Worm (Caenorhabditis elegans) whole organism, late embryonic: ENCODE results near the gene phyh-1.

Experiments used
- C08G9.2 ChIP-seq: sonication (generic microtip); optimal IDR thresholded peaks from 2 replicates; lab custom pipeline; 2016; ENCODE audit warnings: mild to moderate bottlenecking, missing genetic modification characterization, moderate library complexity, missing compliant biosample characterization
- F13H6.1 ChIP-seq: sonication (generic microtip); optimal IDR thresholded peaks from 2 replicates; lab custom pipeline; 2016; ENCODE audit warnings: missing genetic modification characterization, missing compliant biosample characterization
- K02D7.2 ChIP-seq: sonication (generic microtip); optimal IDR thresholded peaks from 2 replicates; lab custom pipeline; 2017; ENCODE audit warnings: mild to moderate bottlenecking, missing genetic modification characterization, missing compliant biosample characterization
- K09A11.1 ChIP-seq: sonication (generic microtip); optimal IDR thresholded peaks from 2 replicates; lab custom pipeline; 2017; ENCODE audit warnings: antibody characterized with exemption, mild to moderate bottlenecking, missing genetic modification characterization, missing compliant biosample characterization; ENCODE audit not compliant: insufficient read depth
- Y22D7AL.16 ChIP-seq: sonication (generic microtip); optimal IDR thresholded peaks from 2 replicates; lab custom pipeline; 2016; ENCODE audit warnings: missing genetic modification characterization, missing compliant biosample characterization
- ceh-18 ChIP-seq: sonication (generic microtip); optimal IDR thresholded peaks from 2 replicates; lab custom pipeline; 2016; ENCODE audit warnings: missing genetic modification characterization, missing compliant biosample characterization
- ceh-2 ChIP-seq: sonication (generic microtip); optimal IDR thresholded peaks from 2 replicates; lab custom pipeline; 2016; ENCODE audit warnings: missing genotype, missing genetic modification characterization, missing compliant biosample characterization
- ceh-22 ChIP-seq: sonication (generic microtip); optimal IDR thresholded peaks from 2 replicates; lab custom pipeline; 2017; ENCODE audit warnings: missing biosample characterization, missing genetic modification characterization
- ceh-24 ChIP-seq: sonication (generic microtip); optimal IDR thresholded peaks from 2 replicates; lab custom pipeline; 2016; ENCODE audit warnings: mild to moderate bottlenecking, missing genetic modification characterization, missing compliant biosample characterization
- ceh-30 ChIP-seq: fragments of 150-350 bp; optimal IDR thresholded peaks from 2 replicates; lab custom pipeline; 2014; ENCODE audit warnings: missing biosample characterization, missing genetic modification characterization
- ceh-31 ChIP-seq: sonication (generic microtip); optimal IDR thresholded peaks from 2 replicates; lab custom pipeline; 2016; ENCODE audit warnings: missing genetic modification characterization, missing compliant biosample characterization
- ceh-34 ChIP-seq: sonication (generic microtip); optimal IDR thresholded peaks from 2 replicates; lab custom pipeline; 2016; ENCODE audit warnings: mild to moderate bottlenecking, missing genetic modification characterization, missing compliant biosample characterization
- ceh-9 ChIP-seq: sonication (generic microtip); optimal IDR thresholded peaks from 2 replicates; lab custom pipeline; 2016; ENCODE audit warnings: mild to moderate bottlenecking, missing genetic modification characterization, inconsistent platforms, missing compliant biosample characterization
- che-1 ChIP-seq: sonication (generic microtip); optimal IDR thresholded peaks from 2 replicates; lab custom pipeline; 2016; ENCODE audit warnings: mild to moderate bottlenecking, missing genetic modification characterization, missing compliant biosample characterization
- dmd-4 ChIP-seq: sonication (generic microtip); optimal IDR thresholded peaks from 2 replicates; lab custom pipeline; 2016; ENCODE audit warnings: borderline replicate concordance, missing genetic modification characterization, missing compliant biosample characterization
- dve-1 ChIP-seq: sonication (generic microtip); optimal IDR thresholded peaks from 2 replicates; lab custom pipeline; 2017; ENCODE audit warnings: antibody characterized with exemption, mild to moderate bottlenecking, missing genetic modification characterization, missing compliant biosample characterization
- elt-2 ChIP-seq: sonication (generic microtip); optimal IDR thresholded peaks from 2 replicates; lab custom pipeline; 2016; ENCODE audit warnings: missing genetic modification reagents, missing genetic modification characterization, missing compliant biosample characterization
- ets-4 ChIP-seq: sonication (generic microtip); optimal IDR thresholded peaks from 2 replicates; lab custom pipeline; 2016; ENCODE audit warnings: missing genetic modification characterization, missing compliant biosample characterization
- eyg-1 ChIP-seq: sonication (generic microtip); optimal IDR thresholded peaks from 2 replicates; lab custom pipeline; 2016; ENCODE audit warnings: missing genotype, missing genetic modification characterization, missing compliant biosample characterization
- fax-1 ChIP-seq: sonication (generic microtip); optimal IDR thresholded peaks from 2 replicates; lab custom pipeline; 2016; ENCODE audit warnings: missing genotype, missing genetic modification characterization, missing compliant biosample characterization
- fkh-10 ChIP-seq: fragments of 150-350 bp; optimal IDR thresholded peaks from 2 replicates; lab custom pipeline; 2014; ENCODE audit warnings: missing biosample characterization, missing genetic modification reagents, missing genetic modification characterization
- fkh-6 ChIP-seq: sonication (generic microtip); optimal IDR thresholded peaks from 2 replicates; lab custom pipeline; 2016; ENCODE audit warnings: missing genetic modification characterization, missing compliant biosample characterization
- gmeb-2 ChIP-seq: sonication (generic microtip); optimal IDR thresholded peaks from 2 replicates; lab custom pipeline; 2016; ENCODE audit warnings: missing genetic modification characterization, inconsistent platforms, missing compliant biosample characterization
- hlh-13 ChIP-seq: fragments of 200-800 bp; sonication (Bioruptor generic); optimal IDR thresholded peaks from 2 replicates; lab custom pipeline; 2018; ENCODE audit warnings: mild to moderate bottlenecking, missing genetic modification characterization, missing compliant biosample characterization
- hlh-30 ChIP-seq: sonication (generic microtip); optimal IDR thresholded peaks from 2 replicates; lab custom pipeline; 2017; ENCODE audit warnings: antibody characterized with exemption, missing genetic modification characterization, missing compliant biosample characterization; ENCODE audit not compliant: insufficient read depth
- hlh-8 ChIP-seq: sonication (generic microtip); optimal IDR thresholded peaks from 2 replicates; lab custom pipeline; 2016; ENCODE audit warnings: missing genotype, missing genetic modification characterization, missing compliant biosample characterization
- lim-6 ChIP-seq: sonication (generic microtip); optimal IDR thresholded peaks from 2 replicates; lab custom pipeline; 2016; ENCODE audit warnings: missing genetic modification characterization, missing compliant biosample characterization
- madf-2 ChIP-seq: sonication (generic microtip); optimal IDR thresholded peaks from 2 replicates; lab custom pipeline; 2017; ENCODE audit warnings: missing genetic modification characterization, missing compliant biosample characterization
- nfya-1 ChIP-seq: sonication (generic microtip); optimal IDR thresholded peaks from 2 replicates; lab custom pipeline; 2017; ENCODE audit warnings: missing genetic modification characterization, mild to moderate bottlenecking, missing compliant biosample characterization, antibody characterized with exemption, moderate library complexity
- nhr-232 ChIP-seq: sonication (generic microtip); optimal IDR thresholded peaks from 2 replicates; lab custom pipeline; 2016; ENCODE audit warnings: missing genetic modification characterization, missing compliant biosample characterization
- odd-2 ChIP-seq: sonication (generic microtip); optimal IDR thresholded peaks from 2 replicates; lab custom pipeline; 2017; ENCODE audit warnings: antibody characterized with exemption, mild to moderate bottlenecking, missing genetic modification characterization, missing compliant biosample characterization
- pag-3 ChIP-seq: sonication (generic microtip); optimal IDR thresholded peaks from 2 replicates; lab custom pipeline; 2016; ENCODE audit warnings: missing compliant biosample characterization, missing genetic modification characterization, borderline replicate concordance
- pat-9 ChIP-seq: fragments of 200-800 bp; sonication (Bioruptor generic); optimal IDR thresholded peaks from 2 replicates; lab custom pipeline; 2018; ENCODE audit warnings: mild to moderate bottlenecking, missing genetic modification characterization, moderate library complexity, missing compliant biosample characterization
- pax-1 ChIP-seq: fragments of 150-350 bp; optimal IDR thresholded peaks from 2 replicates; lab custom pipeline; 2014; ENCODE audit warnings: missing biosample characterization, missing genetic modification characterization
- pha-4 ChIP-seq: fragments of 150-350 bp; optimal IDR thresholded peaks from 2 replicates; lab custom pipeline; 2018; ENCODE audit warnings: missing biosample characterization, missing genetic modification reagents, missing genetic modification characterization
- pros-1 ChIP-seq: fragments of 150-350 bp; optimal IDR thresholded peaks from 2 replicates; lab custom pipeline; 2014; ENCODE audit warnings: missing biosample characterization, missing genetic modification reagents, missing genetic modification characterization
- ref-2 ChIP-seq: sonication (generic microtip); optimal IDR thresholded peaks from 2 replicates; lab custom pipeline; 2016; ENCODE audit warnings: missing genetic modification characterization, missing compliant biosample characterization
- rnt-1 ChIP-seq: sonication (generic microtip); optimal IDR thresholded peaks from 2 replicates; lab custom pipeline; 2016; ENCODE audit warnings: missing genetic modification characterization, missing compliant biosample characterization
- sox-4 ChIP-seq: sonication (generic microtip); optimal IDR thresholded peaks from 2 replicates; lab custom pipeline; 2017; ENCODE audit warnings: mild to moderate bottlenecking, missing genetic modification characterization, inconsistent platforms, missing compliant biosample characterization
- syd-9 ChIP-seq: sonication (generic microtip); optimal IDR thresholded peaks from 2 replicates; lab custom pipeline; 2016; ENCODE audit warnings: mild to moderate bottlenecking, missing genetic modification characterization, moderate library complexity, missing compliant biosample characterization
- tbx-7 ChIP-seq: sonication (generic microtip); optimal IDR thresholded peaks from 2 replicates; lab custom pipeline; 2016; ENCODE audit warnings: missing genotype, missing genetic modification characterization, missing compliant biosample characterization
- ttx-3 ChIP-seq: sonication (generic microtip); optimal IDR thresholded peaks from 2 replicates; lab custom pipeline; 2016; ENCODE audit warnings: missing genetic modification reagents, missing genetic modification characterization, missing compliant biosample characterization
- unc-3 ChIP-seq, 2 experiments: fragments of 200-800 bp in 1 of 2; sonication (Bioruptor generic) in 1 of 2; sonication (generic microtip) in 1 of 2; conservative IDR thresholded peaks in 1 of 2; optimal IDR thresholded peaks in 1 of 2; 2 replicates each; pipeline versions ENCODE4 v1.3.6 to Lab custom; 2016 to 2022; ENCODE audit warnings: missing compliant biosample characterization in 2 of 2, missing genetic modification characterization in 2 of 2, missing genetic modification reagents in 1 of 2
- unc-42 ChIP-seq: sonication (generic microtip); optimal IDR thresholded peaks from 2 replicates; lab custom pipeline; 2016; ENCODE audit warnings: missing genotype, missing genetic modification characterization, missing compliant biosample characterization
- unc-55 ChIP-seq: sonication (generic microtip); optimal IDR thresholded peaks from 2 replicates; lab custom pipeline; 2017; ENCODE audit warnings: missing biosample characterization, missing genetic modification reagents, missing genetic modification characterization
- unc-86 ChIP-seq: sonication (generic microtip); optimal IDR thresholded peaks from 2 replicates; lab custom pipeline; 2016; ENCODE audit warnings: missing genetic modification characterization, missing compliant biosample characterization
- zip-5 ChIP-seq: sonication (generic microtip); optimal IDR thresholded peaks from 2 replicates; lab custom pipeline; 2016; ENCODE audit warnings: missing genetic modification characterization, missing compliant biosample characterization
- ztf-16 ChIP-seq: sonication (generic microtip); optimal IDR thresholded peaks from 2 replicates; lab custom pipeline; 2017; ENCODE audit warnings: missing genetic modification characterization, missing compliant biosample characterization

phyh-1 gene

ce11 chrIV:17278861-17279591, 19.8 kb upstream of the phyh-1 start, which contains the start of gene hsp-1:
Gene hsp-1, plus strand, starts transcription at chrIV:17278959.
- TF ChIP-seq ets-4 (no peak), nfya-1 (tag; lab: Kevin White, UChicago) (no peak), eyg-1 (no peak), ceh-24 (no peak), tbx-7 (no peak)
- TF ChIP-seq, all 69 proteins: peak for 0

DNA sequence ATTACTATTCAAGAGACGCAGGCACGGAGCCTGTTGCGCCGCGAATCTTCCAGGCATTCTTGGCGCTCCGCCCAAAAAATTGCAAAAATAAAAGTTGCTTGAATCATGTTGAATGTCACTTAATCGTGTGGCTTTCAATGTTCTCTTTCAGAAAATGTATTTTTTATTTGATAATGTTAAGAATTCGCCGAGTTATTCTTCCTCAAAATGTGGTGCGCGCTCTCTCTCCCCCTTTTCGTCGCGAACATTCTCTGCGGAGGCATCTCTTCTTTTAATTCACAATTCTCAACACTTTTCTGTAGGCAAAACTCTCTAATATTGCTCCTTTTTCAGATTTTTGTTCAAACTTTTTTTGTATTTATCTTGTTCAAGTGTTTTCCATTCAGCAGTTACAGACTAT, 19.2 kb upstream of the phyh-1 start:
- TF ChIP-seq dmd-4 = peak; percentile 43
- TF ChIP-seq fax-1 = peak; percentile 30
- no peak for TF ChIP-seq nhr-232 (tag; lab: Kevin White, UChicago)
- TF ChIP-seq syd-9 = peak; percentile 68
- peak; percentile 98 for TF ChIP-seq unc-42 (tag; lab: Kevin White, UChicago)
- TF ChIP-seq unc-55 = peak; percentile 89
- TF ChIP-seq hlh-8 = peak; percentile 42
- TF ChIP-seq ceh-31 (tag; lab: Kevin White, UChicago) = peak; percentile 95
- TF ChIP-seq madf-2 (tag; lab: Kevin White, UChicago) = peak; percentile 54
- peak; percentile 80 for TF ChIP-seq lim-6 (tag; lab: Kevin White, UChicago)
- TF ChIP-seq pag-3 = no peak
- no peak for TF ChIP-seq pha-4 (tag; lab: Kevin White, UChicago)
- no peak for TF ChIP-seq zip-5 (tag; lab: Kevin White, UChicago)
- TF ChIP-seq ref-2 (tag; lab: Kevin White, UChicago) = peak; percentile 98
- TF ChIP-seq ceh-22 (tag; lab: Kevin White, UChicago) = no peak
- TF ChIP-seq fkh-6 (tag; lab: Kevin White, UChicago) = no peak
- TF ChIP-seq F13H6.1 (tag; lab: Kevin White, UChicago) = peak; percentile 60
- peak; percentile 71 for TF ChIP-seq che-1 (tag; lab: Kevin White, UChicago)
- peak; percentile 90 for TF ChIP-seq pax-1
- peak; percentile 35 for TF ChIP-seq tbx-7
- TF ChIP-seq ets-4 = peak; percentile 86
- peak; percentile 82 for TF ChIP-seq elt-2
- no peak for TF ChIP-seq hlh-13
- TF ChIP-seq K09A11.1 (tag; lab: Kevin White, UChicago) = peak; percentile 78
- peak; percentile 54 for TF ChIP-seq sox-4 (tag; lab: Kevin White, UChicago)
- peak; percentile 71 for TF ChIP-seq ceh-2 (tag; lab: Kevin White, UChicago)
- TF ChIP-seq Y22D7AL.16 (tag; lab: Kevin White, UChicago) = no peak
- TF ChIP-seq gmeb-2 (tag; lab: Kevin White, UChicago) = peak; percentile 60
- TF ChIP-seq dve-1 = peak; percentile 92
- TF ChIP-seq eyg-1 = peak; percentile 66
- peak; percentile 56 for TF ChIP-seq C08G9.2 (tag; lab: Kevin White, UChicago)
- TF ChIP-seq ceh-30 (tag; lab: Kevin White, UChicago) = peak; percentile 6
- peak; percentile 81 for TF ChIP-seq pat-9 (tag; lab: Kevin White, UChicago)
- TF ChIP-seq K02D7.2 (tag; lab: Kevin White, UChicago) = peak; percentile 36
- TF ChIP-seq rnt-1 (tag; lab: Kevin White, UChicago) = peak; percentile 91
- TF ChIP-seq ttx-3 (tag; lab: Kevin White, UChicago) = peak; percentile 47
- peak; percentile 89 for TF ChIP-seq ztf-16 (tag; lab: Kevin White, UChicago)
- peak; percentile 98 for TF ChIP-seq ceh-34 (tag; lab: Kevin White, UChicago)
- TF ChIP-seq hlh-30 (tag; lab: Kevin White, UChicago) = peak; percentile 46
- TF ChIP-seq unc-3 (GFP tag; conservative IDR thresholded peaks at IDR 0.05; lab: Robert Waterston, UW) = peak; percentile 56; the same call in 1 of the 2 replicates
- peak; percentile 58 for TF ChIP-seq unc-3 (tag; optimal IDR thresholded peaks at IDR 0.05; lab: Kevin White, UChicago)
- TF ChIP-seq unc-86 (tag; lab: Kevin White, UChicago) = peak; percentile 92
- TF ChIP-seq ceh-18 (tag; lab: Kevin White, UChicago) = peak; percentile 99
- TF ChIP-seq pros-1 (tag; lab: Kevin White, UChicago) = peak; percentile 87
- peak; percentile 47 for TF ChIP-seq odd-2 (tag; lab: Kevin White, UChicago)
- no peak for TF ChIP-seq ceh-9 (tag; lab: Kevin White, UChicago)
- TF ChIP-seq fkh-10 (GFP tag; lab: Kevin White, UChicago) = no peak
